Worm (Caenorhabditis elegans) whole organism, young adult: ENCODE measurements around the gene Y40B10A.9.

Experiments used
- C17E4.6 ChIP-seq: fragments of 200-800 bp; sonication (Bioruptor generic); IDR thresholded peaks from 2 replicates; pipeline ENCODE4 v1.3.6; 2022; ENCODE audit warnings: missing genetic modification reagents, missing genetic modification characterization, missing compliant biosample characterization
- F23B12.7 ChIP-seq: sonication (generic microtip); optimal IDR thresholded peaks from 2 replicates; lab custom pipeline; 2017; ENCODE audit warnings: missing genetic modification characterization, mild to moderate bottlenecking, missing compliant biosample characterization, antibody characterized with exemption, moderate library complexity; ENCODE audit not compliant: insufficient read depth
- F57C9.4 ChIP-seq: sonication (generic microtip); optimal IDR thresholded peaks from 2 replicates; lab custom pipeline; 2017; ENCODE audit warnings: mild to moderate bottlenecking, missing genetic modification characterization, missing compliant biosample characterization
- T07F8.4 ChIP-seq: sonication (generic microtip); optimal IDR thresholded peaks from 2 replicates; lab custom pipeline; 2016; ENCODE audit warnings: mild to moderate bottlenecking, missing genetic modification characterization, moderate library complexity, missing compliant biosample characterization
- ZK185.1 ChIP-seq: sonication (generic microtip); optimal IDR thresholded peaks from 2 replicates; lab custom pipeline; 2016; ENCODE audit warnings: mild to moderate bottlenecking, missing genetic modification characterization, missing compliant biosample characterization; ENCODE audit not compliant: poor library complexity, severe bottlenecking
- akir-1 ChIP-seq: fragments of 200-800 bp; sonication (Bioruptor generic); optimal IDR thresholded peaks from 2 replicates; lab custom pipeline; 2018; ENCODE audit warnings: mild to moderate bottlenecking, missing genetic modification characterization, moderate library complexity, missing compliant biosample characterization
- ccch-3 ChIP-seq: fragments of 200-800 bp; sonication (Bioruptor generic); optimal IDR thresholded peaks from 2 replicates; lab custom pipeline; 2018; ENCODE audit warnings: mild to moderate bottlenecking, missing genetic modification characterization, missing compliant biosample characterization
- cebp-1 ChIP-seq, 2 experiments: fragments of 200-800 bp in 1 of 2; sonication (Bioruptor generic) in 1 of 2; sonication (generic microtip) in 1 of 2; IDR thresholded peaks in 1 of 2; optimal IDR thresholded peaks in 1 of 2; 2 replicates each; pipeline versions ENCODE4 v1.3.6 to Lab custom; 2017 to 2022; ENCODE audit warnings: missing compliant biosample characterization in 2 of 2, missing genetic modification characterization in 2 of 2, mild to moderate bottlenecking in 1 of 2, missing genetic modification reagents in 1 of 2, moderate library complexity in 1 of 2
- ceh-27 ChIP-seq: fragments of 200-800 bp; sonication (Bioruptor generic); optimal IDR thresholded peaks from 2 replicates; lab custom pipeline; 2018; ENCODE audit warnings: mild to moderate bottlenecking, missing genetic modification characterization, moderate library complexity, missing compliant biosample characterization
- dpff-1 ChIP-seq: sonication (generic microtip); optimal IDR thresholded peaks from 2 replicates; lab custom pipeline; 2017; ENCODE audit warnings: mild to moderate bottlenecking, missing genetic modification characterization, missing compliant biosample characterization
- egl-44 ChIP-seq: fragments of 200-800 bp; sonication (Bioruptor generic); IDR thresholded peaks from 2 replicates; pipeline ENCODE4 v1.3.6; 2022; ENCODE audit warnings: missing genetic modification reagents, missing genetic modification characterization, missing compliant biosample characterization
- egrh-3 ChIP-seq: fragments of 200-800 bp; sonication (Bioruptor generic); IDR thresholded peaks from 2 replicates; pipeline ENCODE4 v1.3.6; 2022; ENCODE audit warnings: missing genetic modification reagents, missing genetic modification characterization, missing compliant biosample characterization
- ekl-4 ChIP-seq: fragments of 200-800 bp; sonication (Bioruptor generic); IDR thresholded peaks from 2 replicates; pipeline ENCODE4 v1.3.6; 2022; ENCODE audit warnings: missing genetic modification reagents, missing genetic modification characterization, missing compliant biosample characterization
- hmg-1.2 ChIP-seq: fragments of 200-800 bp; sonication (Bioruptor generic); IDR thresholded peaks from 2 replicates; pipeline ENCODE4 v1.3.6; 2022; ENCODE audit warnings: missing genetic modification reagents, missing genetic modification characterization, missing compliant biosample characterization
- hmg-20 ChIP-seq: fragments of 200-800 bp; sonication (Bioruptor generic); IDR thresholded peaks from 2 replicates; pipeline ENCODE4 v1.3.6; 2022; ENCODE audit warnings: missing genetic modification reagents, missing genetic modification characterization, missing compliant biosample characterization
- hrde-1 ChIP-seq: sonication (generic microtip); optimal IDR thresholded peaks from 2 replicates; lab custom pipeline; 2016; ENCODE audit warnings: missing genetic modification characterization, mild to moderate bottlenecking, missing compliant biosample characterization, moderate library complexity, missing genotype, missing genetic modification reagents, borderline replicate concordance
- hsf-1 ChIP-seq: fragments of 200-800 bp; sonication (Bioruptor generic); IDR thresholded peaks from 2 replicates; pipeline ENCODE4 v1.3.6; 2022; ENCODE audit warnings: missing genetic modification reagents, missing genetic modification characterization, missing compliant biosample characterization
- let-607 ChIP-seq, 2 experiments: fragments of 200-800 bp in 1 of 2; sonication (Bioruptor generic) in 1 of 2; sonication (generic microtip) in 1 of 2; optimal IDR thresholded peaks; 2 replicates each; lab custom pipeline; 2016 to 2018; ENCODE audit warnings: mild to moderate bottlenecking in 2 of 2, missing compliant biosample characterization in 2 of 2, missing genetic modification characterization in 2 of 2, moderate library complexity in 2 of 2, missing genotype in 1 of 2
- madf-3 ChIP-seq: fragments of 200-800 bp; sonication (Bioruptor generic); IDR thresholded peaks from 2 replicates; pipeline ENCODE4 v1.3.6; 2022; ENCODE audit warnings: missing genetic modification reagents, missing genetic modification characterization, missing compliant biosample characterization
- nfya-1 ChIP-seq: sonication (generic microtip); optimal IDR thresholded peaks from 2 replicates; lab custom pipeline; 2017; ENCODE audit warnings: antibody characterized with exemption, missing compliant biosample characterization, missing genetic modification characterization, borderline replicate concordance; ENCODE audit not compliant: insufficient read depth
- nhr-90 ChIP-seq: sonication (generic microtip); optimal IDR thresholded peaks from 2 replicates; lab custom pipeline; 2016; ENCODE audit warnings: missing genotype, mild to moderate bottlenecking, missing genetic modification characterization, missing compliant biosample characterization
- pbrm-1 ChIP-seq: fragments of 200-800 bp; sonication (Bioruptor generic); IDR thresholded peaks from 2 replicates; pipeline ENCODE4 v1.3.6; 2022; ENCODE audit warnings: missing genetic modification reagents, missing genetic modification characterization, missing compliant biosample characterization
- snpc-1.1 ChIP-seq: sonication (generic microtip); optimal IDR thresholded peaks from 2 replicates; lab custom pipeline; 2017; ENCODE audit warnings: missing genetic modification characterization, mild to moderate bottlenecking, missing compliant biosample characterization, antibody characterized with exemption, moderate library complexity, missing genotype, missing genetic modification reagents; ENCODE audit not compliant: insufficient read depth
- snpc-1.3 ChIP-seq: sonication (generic microtip); optimal IDR thresholded peaks from 2 replicates; lab custom pipeline; 2017; ENCODE audit warnings: missing genetic modification characterization, mild to moderate bottlenecking, missing compliant biosample characterization, antibody characterized with exemption, moderate library complexity, missing genotype, missing genetic modification reagents; ENCODE audit not compliant: insufficient read depth
- snpc-4 ChIP-seq, 5 experiments: fragments of 150-350 bp in 1 of 5; sonication (generic microtip) in 4 of 5; optimal IDR thresholded peaks; 2 replicates each; lab custom pipeline; 2014 to 2018; ENCODE audit warnings: missing genetic modification characterization in 5 of 5, missing biosample characterization in 3 of 5, antibody characterized with exemption in 2 of 5, mild to moderate bottlenecking in 2 of 5, missing compliant biosample characterization in 2 of 5, missing genotype in 2 of 5, moderate library complexity in 2 of 5, missing genetic modification reagents in 1 of 5
- tbp1 ChIP-seq: fragments of 200-800 bp; sonication (Bioruptor generic); optimal IDR thresholded peaks from 2 replicates; lab custom pipeline; 2018; ENCODE audit warnings: mild to moderate bottlenecking, missing genetic modification characterization, missing compliant biosample characterization
- xnd-1 ChIP-seq: sonication (generic microtip); optimal IDR thresholded peaks from 2 replicates; lab custom pipeline; 2016; ENCODE audit warnings: missing genotype, missing genetic modification reagents, missing genetic modification characterization, missing compliant biosample characterization
- zfh-2 ChIP-seq: fragments of 200-800 bp; sonication (Bioruptor generic); conservative IDR thresholded peaks from 2 replicates; pipeline ENCODE4 v1.3.6; 2022; ENCODE audit warnings: missing genetic modification reagents, missing genetic modification characterization, missing compliant biosample characterization
- zim-3 ChIP-seq: sonication (generic microtip); optimal IDR thresholded peaks from 2 replicates; lab custom pipeline; 2017; ENCODE audit warnings: mild to moderate bottlenecking, missing genetic modification characterization, moderate library complexity, missing compliant biosample characterization
- ztf-22 ChIP-seq: fragments of 200-800 bp; sonication (Bioruptor generic); optimal IDR thresholded peaks from 2 replicates; lab custom pipeline; 2018; ENCODE audit warnings: mild to moderate bottlenecking, missing genetic modification characterization, moderate library complexity, missing compliant biosample characterization
- ztf-3 ChIP-seq: fragments of 200-800 bp; sonication (Bioruptor generic); optimal IDR thresholded peaks from 2 replicates; lab custom pipeline; 2018; ENCODE audit warnings: mild to moderate bottlenecking, missing genetic modification characterization, missing compliant biosample characterization

Y40B10A.9 gene

DNA sequence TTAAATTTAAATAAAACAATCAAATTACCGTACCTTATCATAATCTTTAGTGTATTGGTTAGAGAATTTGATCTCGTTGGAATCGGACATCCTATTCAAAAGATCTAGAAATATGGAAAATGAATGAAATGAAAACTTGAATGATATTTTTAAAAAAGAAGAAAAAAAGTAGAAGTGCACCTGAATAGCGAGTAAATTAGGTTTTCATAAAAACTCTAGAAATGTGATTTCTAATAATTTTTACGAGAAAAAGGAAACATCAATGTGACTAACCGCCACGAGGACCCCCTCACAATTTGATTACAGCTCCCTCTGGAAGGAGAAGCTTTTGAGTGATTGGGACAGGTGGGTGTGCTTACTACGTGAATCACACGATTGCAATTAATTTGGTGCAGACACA lies 26.8 kb downstream of the Y40B10A.9 start, which contains the start of gene Y40B10A.5:
Gene Y40B10A.5 (minus strand): TSS at position 101 of the 400 bp plus-strand sequence.
- TF ChIP-seq egl-44 (GFP tag; lab: Robert Waterston, UW): no peak
- TF ChIP-seq F23B12.7 (tag; lab: Kevin White, UChicago): no peak
- TF ChIP-seq nfya-1 (tag; lab: Kevin White, UChicago): no peak
- no peak for TF ChIP-seq snpc-4 (GFP tag; optimal IDR thresholded peaks at IDR 0.05; lab: Kevin White, UChicago)
- TF ChIP-seq snpc-4 (tag; optimal IDR thresholded peaks at IDR 0.05; lab: Kevin White, UChicago): no peak
- TF ChIP-seq pbrm-1 (GFP tag; lab: Robert Waterston, UW): no peak

DNA sequence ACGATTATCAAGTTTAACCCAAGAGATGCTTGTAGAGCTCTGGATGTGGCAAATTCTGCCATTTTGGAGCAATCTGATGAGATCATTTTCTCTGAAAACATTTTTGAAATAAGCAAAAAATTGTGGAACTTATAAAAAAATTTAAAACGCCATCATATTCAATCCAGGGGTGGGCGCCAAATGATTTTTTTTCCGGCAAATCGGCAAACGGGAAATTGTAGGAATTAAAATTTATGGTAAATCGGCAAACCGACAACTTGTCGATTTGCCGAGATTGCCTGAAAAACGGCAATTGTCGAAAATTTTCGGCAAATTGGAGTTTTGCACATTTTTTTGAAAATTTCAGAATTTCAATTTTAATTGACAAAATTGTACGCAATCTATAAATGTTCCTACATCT lies 37.2 kb downstream of the Y40B10A.9 start, which contains the start of gene srab-23:
Gene srab-23 (minus strand): TSS at position 101 of the 400 bp plus-strand sequence.
- TF ChIP-seq hmg-20 (GFP tag; lab: Robert Waterston, UW) (no peak), hmg-1.2 (GFP tag; lab: Robert Waterston, UW) (no peak), snpc-1.3 (tag; lab: Kevin White, UChicago) (no peak), xnd-1 (tag; lab: Kevin White, UChicago) (no peak), C17E4.6 (GFP tag; lab: Robert Waterston, UW) (no peak), cebp-1 (GFP tag; IDR thresholded peaks at IDR 0.05; lab: Robert Waterston, UW) (no peak), cebp-1 (tag; optimal IDR thresholded peaks at IDR 0.05; lab: Kevin White, UChicago) (no peak), egrh-3 (no peak), let-607 (tag; optimal IDR thresholded peaks at IDR 0.05; lab: Kevin White, UChicago) (no peak), nhr-90 (tag; lab: Kevin White, UChicago) (no peak), ceh-27 (no peak), T07F8.4 (tag; lab: Kevin White, UChicago) (no peak), zim-3 (no peak), dpff-1 (tag; lab: Kevin White, UChicago) (no peak), tbp1 (GFP tag; lab: Kevin White, UChicago) (no peak), snpc-1.1 (no peak)
- TF ChIP-seq, all 124 proteins: peak for 0

DNA sequence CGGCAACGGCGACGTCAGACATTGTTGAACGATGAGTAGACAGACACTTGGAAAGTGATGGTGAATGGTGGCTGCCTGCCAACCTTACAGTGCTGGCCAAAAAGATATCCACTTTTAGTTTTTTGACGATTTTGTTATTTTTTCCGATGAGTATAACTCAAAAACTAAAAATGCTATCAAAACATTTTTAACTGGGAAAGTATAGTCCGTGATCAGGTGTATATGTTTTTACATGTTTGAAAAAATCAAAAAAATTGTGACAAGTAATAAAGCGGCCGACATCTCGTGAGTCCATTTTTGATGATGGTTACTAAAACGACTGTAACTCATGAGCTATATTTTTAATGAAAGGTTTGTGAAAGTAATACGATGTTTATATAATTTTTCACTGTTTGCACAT lies 41.3 kb downstream of the Y40B10A.9 start, which contains the start of gene hil-6:
Gene hil-6 (minus strand): TSS at position 101 of the 400 bp plus-strand sequence.
- no peak for TF ChIP-seq hrde-1 (tag; lab: Kevin White, UChicago)
- TF ChIP-seq ekl-4 (GFP tag; lab: Robert Waterston, UW): no peak
- TF ChIP-seq ccch-3 (GFP tag; lab: Kevin White, UChicago): no peak
- TF ChIP-seq ZK185.1 (tag; lab: Kevin White, UChicago): no peak
- no peak for TF ChIP-seq hsf-1 (GFP tag; lab: Robert Waterston, UW)
- no peak for TF ChIP-seq snpc-1.3 (tag; lab: Kevin White, UChicago)
- TF ChIP-seq ztf-3 (GFP tag; lab: Kevin White, UChicago): no peak
- TF ChIP-seq F57C9.4 (tag; lab: Kevin White, UChicago): no peak
- TF ChIP-seq akir-1 (GFP tag; lab: Kevin White, UChicago): no peak

DNA sequence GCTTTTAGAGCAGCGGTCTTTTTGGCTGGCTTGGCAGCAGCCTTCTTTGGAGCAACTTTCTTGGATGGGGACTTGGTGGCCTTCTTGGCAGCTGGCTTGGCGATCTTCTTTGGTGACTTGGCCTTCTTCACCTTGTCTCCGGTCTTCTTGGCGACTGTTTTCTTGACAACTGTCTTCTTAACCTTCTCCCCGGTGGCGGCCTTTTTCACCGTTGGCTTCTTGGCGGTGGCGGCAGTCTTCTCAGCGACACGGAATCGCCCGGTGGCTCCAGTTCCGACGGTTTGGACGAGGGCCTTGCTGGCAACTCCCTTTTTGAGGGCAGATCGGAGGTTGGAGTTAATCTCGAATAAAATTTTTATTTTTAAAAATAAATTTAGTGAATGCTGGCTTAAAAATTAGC lies 42.0 kb downstream of the Y40B10A.9 start:
- TF ChIP-seq madf-3 (GFP tag; lab: Robert Waterston, UW): 0 out of 2 replicates have a peak, but pooled peaks have one; percentile 51
- peak; percentile 46; the same call in 1 of the 2 replicates for TF ChIP-seq zfh-2 (GFP tag; lab: Robert Waterston, UW)
- TF ChIP-seq ztf-22 (GFP tag; lab: Kevin White, UChicago): no peak
